Fruit fly (Drosophila melanogaster) whole organism, embryonic: ENCODE measurements around the gene RpL7.

Experiments used
- CG11456 ChIP-seq: fragments of 200-800 bp; sonication (Bioruptor generic); IDR thresholded peaks from 3 replicates; pipeline ENCODE4 v1.3.6; 2022; ENCODE audit warnings: missing biosample characterization, missing genetic modification characterization
- CG11504 ChIP-seq: fragments of 200-800 bp; sonication (Bioruptor generic); optimal IDR thresholded peaks from 3 replicates; lab custom pipeline; 2019; ENCODE audit warnings: missing biosample characterization, mild to moderate bottlenecking, missing genetic modification characterization, moderate library complexity
- CG12071 ChIP-seq: fragments of 200-800 bp; sonication (Bioruptor generic); optimal IDR thresholded peaks from 3 replicates; lab custom pipeline; 2018; ENCODE audit warnings: missing biosample characterization, mild to moderate bottlenecking, missing genetic modification characterization
- CG15514 ChIP-seq: fragments of 200-800 bp; sonication (Bioruptor generic); optimal IDR thresholded peaks from 3 replicates; lab custom pipeline; 2017; ENCODE audit warnings: missing biosample characterization, missing genetic modification characterization, mild to moderate bottlenecking, moderate library complexity, missing genetic modification reagents
- CG17361 ChIP-seq: fragments of 200-800 bp; sonication (Bioruptor generic); IDR thresholded peaks from 3 replicates; pipeline ENCODE4 v1.3.6; 2022; ENCODE audit warnings: missing biosample characterization, missing genetic modification characterization
- CG3163 ChIP-seq: fragments of 200-800 bp; sonication (Bioruptor generic); optimal IDR thresholded peaks from 3 replicates; lab custom pipeline; 2016; ENCODE audit warnings: missing biosample characterization, missing genetic modification characterization
- CG3281 ChIP-seq: fragments of 200-800 bp; sonication (Bioruptor generic); optimal IDR thresholded peaks from 3 replicates; lab custom pipeline; 2017; ENCODE audit warnings: missing biosample characterization, mild to moderate bottlenecking, missing genetic modification characterization
- CG33557 ChIP-seq: fragments of 200-800 bp; sonication (Bioruptor generic); optimal IDR thresholded peaks from 2 replicates; lab custom pipeline; 2019; ENCODE audit warnings: missing biosample characterization, mild to moderate bottlenecking, missing genetic modification characterization, moderate library complexity
- CG3838 ChIP-seq: fragments of 200-800 bp; sonication (Bioruptor generic); optimal IDR thresholded peaks from 3 replicates; lab custom pipeline; 2016; ENCODE audit warnings: missing biosample characterization, missing genetic modification characterization
- CG4282 ChIP-seq: fragments of 200-800 bp; sonication (Bioruptor generic); optimal IDR thresholded peaks from 2 replicates; lab custom pipeline; 2016; ENCODE audit warnings: missing biosample characterization, missing genetic modification characterization
- CG4360 ChIP-seq: fragments of 200-800 bp; sonication (Bioruptor generic); IDR thresholded peaks from 2 replicates; pipeline ENCODE4 v1.3.6; 2022; ENCODE audit warnings: missing biosample characterization, missing genetic modification characterization
- CG4820 ChIP-seq: fragments of 200-800 bp; sonication (Bioruptor generic); optimal IDR thresholded peaks from 3 replicates; lab custom pipeline; 2016; ENCODE audit warnings: missing biosample characterization, missing genetic modification characterization
- CG6683 ChIP-seq: fragments of 200-800 bp; sonication (Bioruptor generic); optimal IDR thresholded peaks from 2 replicates; lab custom pipeline; 2017; ENCODE audit warnings: missing biosample characterization, mild to moderate bottlenecking, missing genetic modification characterization, missing genetic modification reagents
- CG6854 ChIP-seq: fragments of 200-800 bp; sonication (Bioruptor generic); optimal IDR thresholded peaks from 3 replicates; lab custom pipeline; 2017; ENCODE audit warnings: missing biosample characterization, mild to moderate bottlenecking, missing genetic modification characterization
- CG7839 ChIP-seq: fragments of 200-800 bp; sonication (Bioruptor generic); optimal IDR thresholded peaks from 3 replicates; lab custom pipeline; 2018; ENCODE audit warnings: missing biosample characterization, mild to moderate bottlenecking, missing genetic modification characterization, moderate library complexity
- CG7987 ChIP-seq: fragments of 200-800 bp; sonication (Bioruptor generic); optimal IDR thresholded peaks from 2 replicates; lab custom pipeline; 2018; ENCODE audit warnings: missing biosample characterization, mild to moderate bottlenecking, missing genetic modification characterization, moderate library complexity
- Camta ChIP-seq: fragments of 200-800 bp; sonication (Bioruptor generic); optimal IDR thresholded peaks from 2 replicates; lab custom pipeline; 2016; ENCODE audit warnings: missing biosample characterization, missing genetic modification characterization
- Chrac-16 ChIP-seq: fragments of 200-800 bp; sonication (Bioruptor generic); optimal IDR thresholded peaks from 3 replicates; lab custom pipeline; 2016; ENCODE audit warnings: missing biosample characterization, missing genetic modification characterization
- Dad ChIP-seq: fragments of 200-800 bp; sonication (Bioruptor generic); optimal IDR thresholded peaks from 3 replicates; lab custom pipeline; 2016; ENCODE audit warnings: missing biosample characterization, missing genetic modification characterization
- Doc2 ChIP-seq: fragments of 200-800 bp; sonication (Bioruptor generic); IDR thresholded peaks from 2 replicates; pipeline ENCODE4 v1.3.6; 2022; ENCODE audit warnings: missing biosample characterization, missing genetic modification characterization
- Gug ChIP-seq: fragments of 200-800 bp; sonication (Bioruptor generic); IDR thresholded peaks from 4 replicates; pipeline ENCODE4 v1.3.6; 2022; ENCODE audit warnings: missing biosample characterization, missing genetic modification characterization
- HmgZ ChIP-seq: fragments of 200-800 bp; sonication (Bioruptor generic); optimal IDR thresholded peaks from 2 replicates; lab custom pipeline; 2018; ENCODE audit warnings: missing biosample characterization, mild to moderate bottlenecking, missing genetic modification characterization
- Hr51 ChIP-seq, 2 experiments: fragments of 200-800 bp; sonication (Bioruptor generic); optimal IDR thresholded peaks; 2 replicates in 1 of 2; 3 replicates in 1 of 2; lab custom pipeline; 2016 to 2018; ENCODE audit warnings: missing biosample characterization in 2 of 2, missing genetic modification characterization in 2 of 2, mild to moderate bottlenecking in 1 of 2, moderate library complexity in 1 of 2
- Neu2 ChIP-seq: fragments of 200-800 bp; sonication (Bioruptor generic); optimal IDR thresholded peaks from 3 replicates; lab custom pipeline; 2016; ENCODE audit warnings: missing biosample characterization, missing genetic modification characterization, borderline replicate concordance
- Rx ChIP-seq: fragments of 200-800 bp; sonication (Bioruptor generic); IDR thresholded peaks from 2 replicates; pipeline ENCODE4 v1.3.6; 2022; ENCODE audit warnings: missing biosample characterization, missing genetic modification characterization
- Side ChIP-seq: fragments of 200-800 bp; sonication (Bioruptor generic); optimal IDR thresholded peaks from 2 replicates; lab custom pipeline; 2016; ENCODE audit warnings: missing biosample characterization, missing genetic modification characterization
- Sry-δ ChIP-seq: fragments of 200-800 bp; sonication (Bioruptor generic); optimal IDR thresholded peaks from 2 replicates; lab custom pipeline; 2016; ENCODE audit warnings: missing biosample characterization, missing genetic modification characterization
- amos ChIP-seq: fragments of 200-800 bp; sonication (Bioruptor generic); IDR thresholded peaks from 2 replicates; pipeline ENCODE4 v1.3.6; 2022; ENCODE audit warnings: missing biosample characterization, missing genetic modification characterization; ENCODE audit not compliant: partially characterized antibody
- az2 ChIP-seq: fragments of 200-800 bp; sonication (Bioruptor generic); optimal IDR thresholded peaks from 3 replicates; lab custom pipeline; 2016; ENCODE audit warnings: missing biosample characterization, missing genetic modification characterization
- bigmax ChIP-seq: fragments of 200-800 bp; sonication (Bioruptor generic); optimal IDR thresholded peaks from 2 replicates; lab custom pipeline; 2018; ENCODE audit warnings: missing biosample characterization, mild to moderate bottlenecking, missing genetic modification characterization
- crp ChIP-seq, 2 experiments: fragments of 200-800 bp; sonication (Bioruptor generic); optimal IDR thresholded peaks; 2 replicates in 1 of 2; 3 replicates in 1 of 2; lab custom pipeline; 2017; ENCODE audit warnings: missing biosample characterization in 2 of 2, missing genetic modification characterization in 2 of 2, mild to moderate bottlenecking in 1 of 2, moderate library complexity in 1 of 2
- dan ChIP-seq: fragments of 200-800 bp; sonication (Bioruptor generic); IDR thresholded peaks from 2 replicates; pipeline ENCODE4 v1.3.6; 2022; ENCODE audit warnings: missing biosample characterization, missing genetic modification characterization
- dati ChIP-seq: fragments of 200-800 bp; sonication (Bioruptor generic); IDR thresholded peaks from 2 replicates; pipeline ENCODE4 v1.3.6; 2022; ENCODE audit warnings: missing biosample characterization, missing genetic modification characterization
- dysf ChIP-seq: fragments of 200-800 bp; sonication (Bioruptor generic); IDR thresholded peaks from 3 replicates; pipeline ENCODE4 v1.3.6; 2022; ENCODE audit warnings: missing biosample characterization, missing genetic modification characterization
- fd64A ChIP-seq: fragments of 200-800 bp; sonication (Bioruptor generic); optimal IDR thresholded peaks from 3 replicates; lab custom pipeline; 2018; ENCODE audit warnings: missing biosample characterization, mild to moderate bottlenecking, missing genetic modification characterization
- gcm2 ChIP-seq: fragments of 200-800 bp; sonication (Bioruptor generic); optimal IDR thresholded peaks from 2 replicates; lab custom pipeline; 2016; ENCODE audit warnings: missing biosample characterization, missing genetic modification characterization
- grau ChIP-seq: fragments of 200-800 bp; optimal IDR thresholded peaks from 3 replicates; lab custom pipeline; 2019; ENCODE audit warnings: missing biosample characterization, mild to moderate bottlenecking, missing genetic modification characterization, moderate library complexity
- hth ChIP-seq: fragments of >200 bp; optimal IDR thresholded peaks from 2 replicates; lab custom pipeline; 2017; ENCODE audit warnings: inconsistent platforms
- insv ChIP-seq, 2 experiments: fragments of 200-800 bp; sonication (Bioruptor generic); optimal IDR thresholded peaks; 3 replicates each; lab custom pipeline; 2016 to 2018; ENCODE audit warnings: missing biosample characterization in 2 of 2, missing genetic modification characterization in 2 of 2
- kah ChIP-seq: fragments of 200-800 bp; sonication (Bioruptor generic); optimal IDR thresholded peaks from 2 replicates; lab custom pipeline; 2018; ENCODE audit warnings: missing biosample characterization, mild to moderate bottlenecking, missing genetic modification characterization
- klu ChIP-seq: fragments of 200-800 bp; sonication (Bioruptor generic); IDR thresholded peaks from 2 replicates; pipeline ENCODE4 v1.3.6; 2022; ENCODE audit warnings: missing biosample characterization, missing genetic modification characterization
- onecut ChIP-seq: fragments of 200-800 bp; sonication (Bioruptor generic); IDR thresholded peaks from 2 replicates; pipeline ENCODE4 v1.3.6; 2022; ENCODE audit warnings: missing biosample characterization, missing genetic modification characterization
- pnt ChIP-seq: fragments of 200-800 bp; sonication (Bioruptor generic); optimal IDR thresholded peaks from 3 replicates; lab custom pipeline; 2016; ENCODE audit warnings: missing biosample characterization, missing genetic modification characterization
- run ChIP-seq: fragments of 200-800 bp; sonication (Bioruptor generic); optimal IDR thresholded peaks from 3 replicates; lab custom pipeline; 2018; ENCODE audit warnings: missing biosample characterization, mild to moderate bottlenecking, missing genetic modification characterization
- sens ChIP-seq: fragments of 200-800 bp; sonication (Bioruptor generic); peaks from one replicate; lab custom pipeline; 2016; ENCODE audit warnings: missing biosample characterization, missing genetic modification characterization
- slbo ChIP-seq: fragments of 200-800 bp; sonication (Bioruptor generic); IDR thresholded peaks from 2 replicates; pipeline ENCODE4 v1.3.6; 2022; ENCODE audit warnings: missing biosample characterization, missing genetic modification characterization
- slp2 ChIP-seq: fragments of 200-800 bp; sonication (Bioruptor generic); optimal IDR thresholded peaks from 2 replicates; lab custom pipeline; 2016; ENCODE audit warnings: missing biosample characterization, missing genetic modification characterization
- sug ChIP-seq: fragments of 200-800 bp; optimal IDR thresholded peaks from 2 replicates; lab custom pipeline; 2019; ENCODE audit warnings: missing biosample characterization, mild to moderate bottlenecking, missing genetic modification characterization, moderate library complexity
- tx ChIP-seq: fragments of 200-800 bp; sonication (Bioruptor generic); optimal IDR thresholded peaks from 2 replicates; lab custom pipeline; 2016; ENCODE audit warnings: missing biosample characterization, missing genetic modification characterization

The RpL7 gene

DNA sequence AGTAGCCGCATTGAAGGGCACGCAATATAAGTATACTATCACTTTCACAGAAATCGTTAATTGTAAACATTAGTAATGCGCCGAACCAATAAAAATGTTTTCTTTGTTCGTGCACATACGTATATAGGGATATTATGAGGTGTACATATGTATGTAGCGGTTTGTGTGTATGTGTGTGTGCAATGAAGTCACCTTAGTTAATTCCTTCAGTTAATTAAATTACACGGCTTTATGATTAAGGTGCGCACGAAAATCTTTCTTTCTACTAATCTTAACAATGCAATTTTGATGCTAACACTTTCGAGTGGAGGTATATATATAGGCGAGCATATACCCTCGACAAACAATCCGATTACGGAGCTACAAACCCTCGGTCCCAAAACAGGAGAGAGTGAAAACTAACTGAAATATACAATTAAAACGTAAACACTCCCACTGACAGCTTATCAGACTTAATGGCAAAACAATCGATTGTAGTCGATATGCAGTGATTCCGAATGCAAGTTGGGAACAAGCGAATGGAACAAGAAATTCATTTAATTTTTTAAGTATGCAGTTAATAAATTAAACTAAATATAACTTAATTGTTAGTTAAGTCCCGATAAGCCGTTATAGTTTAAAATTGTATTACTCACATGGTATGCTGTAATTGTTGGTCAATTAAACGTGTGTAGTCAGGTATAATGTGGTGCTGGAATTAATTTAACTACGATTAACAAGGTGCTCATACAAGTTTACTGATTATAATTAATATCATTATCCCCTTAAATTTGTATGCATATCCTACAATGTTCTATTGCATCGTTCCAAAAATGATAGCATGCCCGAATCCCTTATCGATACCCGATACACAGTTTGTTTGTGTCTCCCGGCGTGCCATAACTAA lies 19.9 kb downstream of the RpL7 start, which contains the start of the genes Npc1a and Prosalpha6 (continued):
- no peak for TF ChIP-seq Hr51 (GFP tag; optimal IDR thresholded peaks at IDR 0.05; lab: Kevin White, UChicago)
- TF ChIP-seq CG4820: peak; percentile 34
- no peak for TF ChIP-seq run
- peak; percentile 22 for TF ChIP-seq HmgZ (tag; lab: Kevin White, UChicago)
- no peak for TF ChIP-seq klu
- TF ChIP-seq kah: peak; percentile 2
- TF ChIP-seq CG17361 (GFP tag; lab: Robert Waterston, UW): peak; percentile 68; the same call in 1 of the 3 replicates
- TF ChIP-seq CG15514 (GFP tag; lab: Kevin White, UChicago): peak; percentile 16
- no peak for TF ChIP-seq CG11456 (GFP tag; lab: Robert Waterston, UW)
- TF ChIP-seq crp (GFP tag; optimal IDR thresholded peaks at IDR 0.05; lab: Kevin White, UChicago): peak in 1 of 2 experiments; percentile 10
- no peak for TF ChIP-seq fd64A (GFP tag; lab: Kevin White, UChicago)
- TF ChIP-seq Gug (GFP tag; lab: Robert Waterston, UW): no peak
- TF ChIP-seq gcm2 (GFP tag; lab: Kevin White, UChicago): peak; percentile 1
- no peak for TF ChIP-seq Doc2 (GFP tag; lab: Robert Waterston, UW)
- no peak for TF ChIP-seq CG6683 (GFP tag; lab: Kevin White, UChicago)
- no peak for TF ChIP-seq Camta (GFP tag; lab: Kevin White, UChicago)
- no peak for TF ChIP-seq CG3838 (GFP tag; lab: Kevin White, UChicago)
- TF ChIP-seq pnt (GFP tag; lab: Kevin White, UChicago): no peak
- no peak for TF ChIP-seq hth
- TF ChIP-seq Neu2 (GFP tag; lab: Kevin White, UChicago): no peak
- TF ChIP-seq amos (GFP tag; lab: Robert Waterston, UW): peak; percentile 78; the same call in 1 of the 2 replicates
- TF ChIP-seq grau (tag; lab: Kevin White, UChicago): no peak
- TF ChIP-seq CG3163: no peak
- TF ChIP-seq dan (GFP tag; lab: Robert Waterston, UW): no peak
- peak; percentile 77 for TF ChIP-seq sens
- no peak for TF ChIP-seq dati (GFP tag; lab: Robert Waterston, UW)
- no peak for TF ChIP-seq slp2 (GFP tag; lab: Kevin White, UChicago)
- no peak for TF ChIP-seq CG4282 (GFP tag; lab: Kevin White, UChicago)
- TF ChIP-seq CG33557: peak; percentile 6
- TF ChIP-seq CG4360 (GFP tag; lab: Robert Waterston, UW): no peak
- no peak for TF ChIP-seq CG7839
- TF ChIP-seq onecut (GFP tag; lab: Robert Waterston, UW): no peak
- no peak for TF ChIP-seq az2 (GFP tag; lab: Kevin White, UChicago)
- TF ChIP-seq Dad (GFP tag; lab: Kevin White, UChicago): no peak
- no peak for TF ChIP-seq CG3281
- no peak for TF ChIP-seq dysf (GFP tag; lab: Robert Waterston, UW)
- peak; percentile 91 for TF ChIP-seq Sry-δ (GFP tag; lab: Kevin White, UChicago)
- TF ChIP-seq slbo (GFP tag; lab: Robert Waterston, UW): no peak; the same call in 1 of the 2 replicates
- no peak for TF ChIP-seq Side (GFP tag; lab: Kevin White, UChicago)
- no peak for TF ChIP-seq CG11504 (tag; lab: Kevin White, UChicago)
- no peak for TF ChIP-seq bigmax (GFP tag; lab: Kevin White, UChicago)
- no peak for TF ChIP-seq Chrac-16 (GFP tag; lab: Kevin White, UChicago)
- no peak for TF ChIP-seq CG12071 (GFP tag; lab: Kevin White, UChicago)
- no peak for TF ChIP-seq tx (GFP tag; lab: Kevin White, UChicago)
- no peak for TF ChIP-seq CG6854 (GFP tag; lab: Kevin White, UChicago)
- peak; percentile 7 for TF ChIP-seq sug (tag; lab: Kevin White, UChicago)
- peak in 1 of 2 experiments; percentile 58 for TF ChIP-seq insv (GFP tag; optimal IDR thresholded peaks at IDR 0.05; lab: Kevin White, UChicago)
- TF ChIP-seq CG7987 (GFP tag; lab: Kevin White, UChicago): no peak
- no peak for TF ChIP-seq Rx (GFP tag; lab: Robert Waterston, UW)
